Fruit fly (Drosophila melanogaster) whole organism, larva: ENCODE results near the gene CG4297.

Source experiments
- noc ChIP-seq: fragments of 200-800 bp; sonication (Bioruptor generic); optimal IDR thresholded peaks from 3 replicates; lab custom pipeline; 2019; ENCODE audit warnings: missing biosample characterization, mild to moderate bottlenecking, missing genetic modification characterization, moderate library complexity

CG4297 gene

DNA sequence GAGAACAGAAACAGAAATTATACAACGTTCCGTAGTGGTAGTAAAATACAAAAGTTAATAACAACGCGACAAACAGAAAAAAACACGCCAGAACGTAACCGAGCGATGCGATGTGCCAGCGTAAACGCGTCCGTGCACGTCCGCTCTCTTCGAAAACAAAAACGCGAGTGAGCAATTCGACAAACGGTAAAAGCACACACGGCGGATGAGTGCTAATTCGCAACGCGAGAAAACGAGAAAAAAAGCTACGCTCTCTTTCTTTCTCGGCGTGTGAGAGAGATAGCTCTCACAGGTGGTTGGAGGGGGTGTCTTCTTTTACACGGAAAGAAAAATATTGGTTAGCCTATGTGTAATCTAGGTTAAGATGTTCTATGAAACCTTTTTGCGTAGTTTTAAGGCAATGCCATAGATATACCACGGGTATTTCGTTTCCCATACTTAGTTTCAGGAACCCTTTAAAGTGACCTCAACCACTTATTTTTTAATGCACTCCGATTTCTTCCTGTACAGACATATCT lies at the start of gene CG4297:
TSS of gene CG4297 (minus strand) at position 128 of the 518 bp plus-strand sequence.
- TF ChIP-seq noc (tag; lab: Kevin White, UChicago): peak; percentile 70

DNA sequence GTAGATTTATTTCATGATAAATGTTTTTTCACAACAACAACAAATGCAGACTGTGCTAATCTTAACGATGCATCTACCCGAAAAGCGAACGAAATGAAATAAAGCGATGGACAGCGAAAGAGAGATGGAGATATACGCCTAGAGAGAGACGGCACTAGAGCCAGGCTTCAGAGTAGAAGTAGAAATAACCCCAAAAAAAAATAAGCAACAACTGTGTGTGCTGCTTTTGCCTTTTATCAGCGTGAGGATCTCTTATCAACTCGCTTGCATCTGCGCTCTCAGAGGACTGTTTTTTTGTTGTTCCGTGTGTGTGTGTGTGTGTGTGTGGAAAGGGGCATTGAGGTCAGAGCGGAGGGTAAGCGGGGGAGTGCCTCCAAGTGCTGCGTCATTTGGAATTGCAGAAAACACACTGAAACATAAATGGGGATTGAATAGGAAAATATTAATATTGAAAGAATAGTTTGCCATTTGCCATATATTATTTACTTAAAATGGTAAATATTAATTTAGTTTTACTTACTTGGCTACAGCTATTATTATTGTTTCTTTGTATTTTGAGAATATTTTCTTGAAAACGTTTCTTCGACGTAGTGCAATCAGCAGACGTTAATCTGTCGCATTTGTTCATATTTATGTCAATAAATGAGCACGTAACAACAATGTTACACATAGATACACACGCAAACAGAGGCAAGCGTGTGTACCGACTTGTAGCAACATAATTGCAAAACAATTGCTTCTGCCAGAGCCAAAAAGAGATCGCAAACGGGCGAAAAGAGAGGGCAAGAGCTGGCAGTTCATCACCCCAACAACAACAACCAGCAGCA lies 49.2 kb upstream of the CG4297 start:
- no peak for TF ChIP-seq noc (tag; lab: Kevin White, UChicago)

dm6 chr2L:520331-521000 lies 48.5 kb upstream of the CG4297 start:
- no peak for TF ChIP-seq noc (tag; lab: Kevin White, UChicago)

dm6 chr2L:518979-519891 lies 47.2 kb upstream of the CG4297 start:
- TF ChIP-seq noc (tag; lab: Kevin White, UChicago): no peak

DNA sequence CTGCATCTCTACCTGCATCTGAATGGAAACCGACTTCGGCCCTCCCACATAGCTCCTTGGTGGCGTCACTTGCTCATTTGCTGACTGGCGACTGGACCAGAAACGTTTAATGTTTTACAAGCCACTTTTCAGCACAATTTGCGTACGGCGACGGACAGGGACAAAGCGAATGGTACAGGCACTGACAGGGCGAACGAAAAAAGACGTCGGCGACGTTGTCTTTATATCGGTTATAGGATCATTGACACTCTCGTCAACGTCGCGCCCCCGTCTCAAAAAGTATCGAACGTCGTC lies 46.6 kb upstream of the CG4297 start:
- TF ChIP-seq noc (tag; lab: Kevin White, UChicago): no peak

DNA sequence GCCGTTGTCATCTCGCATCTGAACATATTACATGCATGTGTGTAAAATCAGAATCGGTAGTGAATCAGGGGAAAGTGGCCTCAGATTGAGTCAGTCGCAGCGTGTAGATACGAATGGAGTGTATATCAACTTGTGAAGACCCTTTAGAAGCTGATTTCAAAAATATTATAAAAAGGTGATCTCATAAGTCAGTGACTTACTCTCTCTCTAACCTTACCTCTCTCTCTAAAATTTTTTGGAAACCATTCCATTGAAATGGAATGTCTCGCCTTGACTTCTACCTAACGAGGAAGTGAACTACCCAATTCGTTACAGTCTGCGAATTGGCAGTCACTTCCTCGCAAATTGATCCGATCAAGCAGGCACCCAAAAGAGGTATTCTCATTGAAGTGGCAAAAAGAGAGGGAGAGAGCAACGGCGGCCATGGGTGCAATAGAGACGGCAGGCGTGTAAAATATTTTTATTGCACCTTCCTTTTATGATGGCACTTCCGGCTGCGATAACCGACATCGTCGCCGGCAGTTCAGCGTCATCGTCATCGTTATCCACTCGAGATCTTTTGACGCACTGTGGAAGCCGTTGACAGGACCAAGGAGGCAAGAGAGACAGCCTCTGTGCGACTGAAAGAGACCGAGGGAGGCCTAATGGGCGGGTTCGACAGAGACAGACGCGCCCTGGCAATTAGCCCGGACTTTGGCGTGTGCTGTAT lies 46.1 kb upstream of the CG4297 start:
- no peak for TF ChIP-seq noc (tag; lab: Kevin White, UChicago)

DNA sequence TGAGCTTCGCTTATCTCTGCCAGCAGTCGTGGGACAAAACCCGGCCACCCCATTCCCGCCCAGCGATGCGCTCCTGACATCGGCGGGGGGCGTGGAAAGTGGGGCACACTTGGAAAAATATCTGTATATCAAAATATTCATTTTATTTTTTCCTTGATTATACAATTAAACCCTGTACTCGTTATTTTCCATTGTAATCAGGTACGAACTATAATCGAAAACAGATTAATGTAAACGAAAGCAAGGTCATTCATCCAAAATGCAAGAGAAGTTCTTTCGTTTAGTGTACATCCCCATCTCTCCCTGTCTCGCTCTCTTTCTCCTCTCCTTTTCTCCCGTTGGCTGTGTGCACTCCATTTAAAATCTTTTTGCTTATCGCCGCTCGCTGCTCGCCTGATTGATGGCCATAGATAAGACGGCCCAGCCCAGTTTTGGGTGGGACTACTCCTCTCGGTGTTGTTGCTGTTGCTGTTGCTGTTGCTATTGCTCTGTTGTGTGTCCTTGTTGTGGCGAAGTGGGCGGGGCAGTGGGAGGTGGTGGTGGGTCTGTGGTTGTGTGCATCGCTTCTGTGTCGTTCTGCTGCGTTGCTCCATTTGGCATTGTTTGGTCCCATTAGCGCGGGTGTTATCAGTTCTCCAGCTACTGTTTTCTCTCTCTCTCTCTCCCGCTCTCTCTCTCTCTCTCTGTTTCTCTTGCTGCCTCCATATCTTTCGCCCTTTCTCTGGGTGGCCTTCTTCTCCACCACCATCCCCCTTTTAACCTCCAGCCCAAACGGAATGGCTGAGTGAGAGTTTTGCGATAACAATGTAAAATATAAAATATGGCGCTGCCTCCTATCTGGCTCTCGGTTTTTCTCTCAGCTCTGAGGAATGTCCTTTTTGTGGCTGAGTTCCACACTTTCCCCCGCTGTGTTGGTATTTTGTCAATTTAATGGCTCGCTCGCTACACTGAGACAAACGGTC lies 44.3 kb upstream of the CG4297 start:
- TF ChIP-seq noc (tag; lab: Kevin White, UChicago): no peak

DNA sequence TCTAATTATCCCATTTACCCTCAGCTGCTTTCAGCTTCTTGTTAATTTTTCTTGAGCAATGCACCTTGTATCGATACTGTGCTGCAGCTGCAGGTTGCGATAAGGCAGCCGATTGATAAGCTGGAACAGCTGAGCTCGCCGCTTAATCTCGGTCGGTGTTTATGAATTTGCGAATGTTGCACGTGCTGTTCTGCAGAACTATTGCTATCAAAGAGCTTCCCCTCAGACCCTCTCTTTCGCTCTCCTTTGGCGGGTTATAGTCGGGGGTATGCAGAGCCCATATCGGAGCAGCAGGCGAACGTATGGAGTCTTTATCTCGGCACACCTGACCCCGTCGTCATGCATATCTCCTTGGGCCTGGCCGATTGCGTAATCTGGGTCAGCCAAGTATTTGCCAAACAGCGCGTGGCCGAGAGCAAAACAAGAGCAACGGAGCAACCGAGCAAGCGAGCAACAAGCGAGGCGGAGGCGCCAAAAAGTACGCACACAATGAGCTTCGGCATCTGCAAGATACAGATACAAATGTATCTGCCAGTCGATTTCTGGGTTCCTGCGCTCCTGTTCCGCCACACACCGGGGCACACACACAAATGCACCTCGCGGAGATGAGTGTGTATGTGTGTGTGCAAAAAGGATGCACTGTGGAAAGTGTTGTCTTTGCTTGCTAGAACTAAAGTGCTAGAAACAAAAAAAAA lies 42.3 kb upstream of the CG4297 start:
- no peak for TF ChIP-seq noc (tag; lab: Kevin White, UChicago)

dm6 chr2L:513035-513434 lies 41.0 kb upstream of the CG4297 start:
- no peak for TF ChIP-seq noc (tag; lab: Kevin White, UChicago)

DNA sequence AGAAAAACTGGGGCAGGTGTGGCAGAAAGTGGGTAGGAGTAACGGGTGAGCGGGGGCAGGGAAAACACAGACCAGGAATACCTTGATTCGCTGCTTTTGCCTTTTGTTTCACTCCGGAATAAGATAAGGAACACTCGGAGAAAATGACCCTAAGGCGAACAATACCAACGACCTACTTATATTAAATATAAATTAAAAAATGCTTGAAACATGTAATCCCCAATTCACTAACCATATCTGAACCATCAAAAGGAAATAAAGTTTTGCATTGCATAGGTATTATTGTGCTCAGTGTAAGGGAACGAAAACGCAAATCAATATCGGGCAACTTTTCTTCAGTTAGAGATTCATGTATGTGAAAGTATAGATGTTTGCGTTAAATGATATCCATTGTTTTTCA lies 40.0 kb upstream of the CG4297 start:
- TF ChIP-seq noc (tag; lab: Kevin White, UChicago): no peak

dm6 chr2L:510534-511014 lies 38.6 kb upstream of the CG4297 start:
- no peak for TF ChIP-seq noc (tag; lab: Kevin White, UChicago)

dm6 chr2L:507169-507568 lies 35.2 kb upstream of the CG4297 start:
- no peak for TF ChIP-seq noc (tag; lab: Kevin White, UChicago)

DNA sequence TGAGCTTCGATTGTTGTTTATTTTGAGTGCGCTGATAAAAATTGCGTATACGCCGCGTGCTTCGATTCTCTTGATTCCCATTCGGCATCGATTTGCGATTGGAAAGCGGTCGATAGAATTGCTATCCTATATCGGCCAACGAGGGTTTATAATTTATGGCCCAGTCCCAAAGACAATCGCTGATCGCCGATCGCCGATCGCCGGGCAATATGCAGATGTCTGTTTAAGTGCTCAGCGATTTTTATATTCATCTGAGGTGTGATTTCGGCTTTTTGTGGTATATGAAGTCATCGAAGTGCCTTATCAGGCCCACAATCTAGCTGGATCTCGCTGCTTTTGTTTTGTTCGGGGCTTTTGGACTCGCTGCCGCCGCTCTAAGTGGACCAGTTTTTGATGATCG lies 34.4 kb upstream of the CG4297 start:
- no peak for TF ChIP-seq noc (tag; lab: Kevin White, UChicago)
